Worm (Caenorhabditis elegans): ENCODE data around the gene ZK637.14.

ce11 chrIII:8869663-8870062, 19.3 kb downstream of the ZK637.14 start:
- no peak for TF ChIP-seq unc-39 (tag; optimal IDR thresholded peaks at IDR 0.05)
- no peak for TF ChIP-seq jun-1 (tag; optimal IDR thresholded peaks at IDR 0.05)
- no peak for TF ChIP-seq skn-1 (tag; optimal IDR thresholded peaks at IDR 0.05)
- no peak for TF ChIP-seq ama-1 (optimal IDR thresholded peaks at IDR 0.05)
- no peak for TF ChIP-seq mdt-29 (GFP tag; IDR thresholded peaks at IDR 0.05)
- no peak for TF ChIP-seq madf-5 (GFP tag; IDR thresholded peaks at IDR 0.05)
- TF ChIP-seq madf-9 (GFP tag; conservative IDR thresholded peaks at IDR 0.05), result no peak
- no peak for TF ChIP-seq F44E2.7 (GFP tag; IDR thresholded peaks at IDR 0.05)
- TF ChIP-seq nhr-28 (tag; optimal IDR thresholded peaks at IDR 0.05), result no peak
- TF ChIP-seq dmd-9 (GFP tag; IDR thresholded peaks at IDR 0.05), result no peak
- TF ChIP-seq fkh-10 (GFP tag; optimal IDR thresholded peaks at IDR 0.05), result no peak

Measured in whole organism, L4 larva.